Fruit fly (Drosophila melanogaster): Measurements from ENCODE around the gene mrt.

Gene mrt

DNA sequence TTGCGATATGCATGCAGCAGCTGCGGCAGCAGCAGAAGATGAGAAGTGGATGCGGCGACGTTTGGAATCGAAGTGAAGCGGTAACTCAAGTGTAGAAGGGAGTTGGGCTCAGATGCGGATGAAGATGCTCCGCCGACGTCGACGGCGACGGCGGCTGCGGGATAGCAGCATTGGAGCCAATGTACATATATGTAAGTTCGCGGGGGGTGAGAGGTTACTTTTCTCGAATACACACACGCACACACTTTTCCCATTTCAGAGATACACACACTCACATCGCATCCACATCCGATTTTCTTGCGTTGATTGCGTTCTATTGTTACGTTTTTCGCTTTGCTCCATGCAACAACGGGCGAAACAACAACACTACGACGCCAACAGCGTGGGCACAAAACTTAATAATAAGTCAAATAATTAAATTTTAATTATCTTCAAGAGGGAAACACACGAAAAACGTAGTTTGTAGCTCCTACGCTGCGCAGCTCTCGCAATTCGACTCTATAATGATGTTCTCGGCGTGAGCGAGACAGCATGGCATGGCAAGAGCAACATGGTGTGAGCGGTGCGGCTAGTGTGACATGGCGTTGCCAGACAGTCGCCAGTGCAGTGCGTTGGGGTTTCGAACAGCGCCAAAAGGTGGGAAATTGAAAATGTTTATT, 37.6 kb downstream of the mrt start, which contains the start of gene CG18766:
Gene CG18766 (minus strand): TSS at position 508 of the 659 bp plus-strand sequence.
- TF ChIP-seq Hr83 (GFP tag; optimal IDR thresholded peaks at IDR 0.05; ENCODE audit: poor library complexity, severe bottlenecking), result peak; percentile 79
- peak; percentile 3 for TF ChIP-seq OdsH (GFP tag; optimal IDR thresholded peaks at IDR 0.05)
- no peak for TF ChIP-seq dsf (GFP tag; optimal IDR thresholded peaks at IDR 0.05; ENCODE audit: borderline replicate concordance)
- TF ChIP-seq HLH106 (tag; optimal IDR thresholded peaks at IDR 0.05), result peak; percentile 20
- peak in 1 of 2 experiments; percentile 49 for TF ChIP-seq foxo (GFP tag; optimal IDR thresholded peaks at IDR 0.05)
- peak; percentile 50 for TF ChIP-seq Rel (GFP tag; optimal IDR thresholded peaks at IDR 0.05)
- peak; percentile 67 for TF ChIP-seq Rel (tag; optimal IDR thresholded peaks at IDR 0.05)
- peak; percentile 32 for TF ChIP-seq N (GFP tag; optimal IDR thresholded peaks at IDR 0.05)
- TF ChIP-seq fru (GFP tag; optimal IDR thresholded peaks at IDR 0.05), result peak; percentile 6
- no peak for TF ChIP-seq lola (GFP tag; optimal IDR thresholded peaks at IDR 0.05)
- TF ChIP-seq Hr78 (GFP tag; optimal IDR thresholded peaks at IDR 0.05), result no peak
- peak; percentile 32 for TF ChIP-seq ey (GFP tag; optimal IDR thresholded peaks at IDR 0.05)
- peak; percentile 31 for TF ChIP-seq h (GFP tag; optimal IDR thresholded peaks at IDR 0.05)
- TF ChIP-seq rgr (GFP tag; optimal IDR thresholded peaks at IDR 0.05), result peak; percentile 31
- TF ChIP-seq Dif (GFP tag; optimal IDR thresholded peaks at IDR 0.05; ENCODE audit: partially characterized antibody), result peak; percentile 66
- TF ChIP-seq br (GFP tag; optimal IDR thresholded peaks at IDR 0.05), result peak; percentile 13
- TF ChIP-seq Vsx2 (GFP tag; optimal IDR thresholded peaks at IDR 0.05; ENCODE audit: partially characterized antibody), result peak; percentile 21
- no peak for TF ChIP-seq dl (GFP tag; optimal IDR thresholded peaks at IDR 0.05; ENCODE audit: insufficient read depth in 1 of 2, partially characterized antibody in 2 of 2)
- peak; percentile 33 for TF ChIP-seq psq (GFP tag; optimal IDR thresholded peaks at IDR 0.05)

- TF ChIP-seq Dfd (GFP tag; optimal IDR thresholded peaks at IDR 0.05) (no peak), CrebA (GFP tag; optimal IDR thresholded peaks at IDR 0.05; ENCODE audit: borderline replicate concordance) (no peak), CG9705 (GFP tag; optimal IDR thresholded peaks at IDR 0.05) (no peak), Abd-B (GFP tag; optimal IDR thresholded peaks at IDR 0.05) (no peak), CG32264 (GFP tag; optimal IDR thresholded peaks at IDR 0.05) (no peak), GATAd (GFP tag; optimal IDR thresholded peaks at IDR 0.05) (no peak), fru (GFP tag; optimal IDR thresholded peaks at IDR 0.05) (no peak), ey (GFP tag; optimal IDR thresholded peaks at IDR 0.05) (no peak), Myc (optimal IDR thresholded peaks at IDR 0.05) (no peak), rgr (GFP tag; optimal IDR thresholded peaks at IDR 0.05) (no peak)
Measured at dm6 chr3R:27244412-27244741, 38.1 kb downstream of the mrt start.

dm6 chr3R:27240967-27241366, 41.5 kb downstream of the mrt start, which contains the start of gene CG17991:
Gene CG17991, plus strand, starts transcription at chr3R:27241267.
- no peak for TF ChIP-seq N (GFP tag; optimal IDR thresholded peaks at IDR 0.05)

DNA sequence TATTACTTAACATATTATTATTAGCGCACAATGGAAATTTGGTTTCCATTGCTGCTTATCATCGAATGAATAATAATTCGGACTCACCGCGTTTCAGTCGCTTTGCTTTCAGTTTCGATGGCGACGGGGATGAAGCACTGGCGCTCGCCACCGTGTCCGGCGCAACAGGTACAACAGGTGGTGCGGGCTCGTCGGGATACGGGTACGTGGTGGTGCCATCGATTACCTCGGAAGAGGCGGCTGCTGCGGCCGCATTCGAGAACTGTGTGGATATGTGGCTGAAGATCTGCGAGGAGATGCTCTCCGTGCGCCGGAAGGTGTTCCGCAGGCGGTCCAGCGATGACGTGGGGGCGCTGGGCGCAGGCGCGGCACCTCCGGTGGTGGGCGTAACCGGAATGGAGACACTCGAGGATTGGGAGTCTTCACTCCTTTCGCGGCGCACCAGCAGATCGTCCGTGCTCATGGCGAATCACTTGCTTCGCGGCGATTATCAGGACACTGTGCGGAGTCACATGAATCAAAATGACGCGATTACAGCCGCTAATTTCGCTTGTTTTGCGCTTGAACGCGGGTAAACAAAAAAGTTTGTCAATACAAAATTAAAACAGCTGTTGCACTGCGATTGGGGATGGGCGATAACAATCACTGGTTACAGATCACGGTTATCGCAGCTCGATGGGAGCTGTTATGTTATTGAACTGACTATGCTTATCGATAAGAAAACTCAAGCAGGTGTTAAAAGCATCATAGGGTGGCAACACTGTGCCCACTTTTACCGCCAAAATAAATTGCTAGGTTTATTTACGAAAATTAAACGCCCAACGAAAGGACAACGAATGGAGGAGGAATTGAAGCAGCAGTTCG, 43.8 kb downstream of the mrt start, which contains the start of the genes CG31064 and PolA2:
Gene CG31064 (minus strand): TSS at position 648 of the 864 bp plus-strand sequence.
Gene PolA2 (plus strand): TSS at position 726 of the 864 bp plus-strand sequence.
- TF ChIP-seq Jra (GFP tag; optimal IDR thresholded peaks at IDR 0.05) (no peak), Hr83 (GFP tag; optimal IDR thresholded peaks at IDR 0.05; ENCODE audit: poor library complexity, severe bottlenecking) (peak; percentile 4), rgr (GFP tag; optimal IDR thresholded peaks at IDR 0.05) (no peak)

dm6 chr3R:27237980-27238379, 44.5 kb downstream of the mrt start:
- TF ChIP-seq CG9705 (GFP tag; optimal IDR thresholded peaks at IDR 0.05), result no peak

- TF ChIP-seq psq (GFP tag; optimal IDR thresholded peaks at IDR 0.05) (no peak), pan (optimal IDR thresholded peaks at IDR 0.05) (no peak), Myc (optimal IDR thresholded peaks at IDR 0.05) (no peak), dsf (GFP tag; optimal IDR thresholded peaks at IDR 0.05; ENCODE audit: borderline replicate concordance) (no peak), HLH106 (tag; optimal IDR thresholded peaks at IDR 0.05) (no peak), lola (GFP tag; optimal IDR thresholded peaks at IDR 0.05) (no peak), fru (GFP tag; optimal IDR thresholded peaks at IDR 0.05) (no peak), CG32264 (GFP tag; optimal IDR thresholded peaks at IDR 0.05) (no peak), tai (GFP tag; optimal IDR thresholded peaks at IDR 0.05) (no peak), dmrt93B (GFP tag; optimal IDR thresholded peaks at IDR 0.05) (no peak), ey (GFP tag; optimal IDR thresholded peaks at IDR 0.05) (no peak), Jra (GFP tag; optimal IDR thresholded peaks at IDR 0.05) (no peak), CG9705 (GFP tag; optimal IDR thresholded peaks at IDR 0.05) (no peak), OdsH (GFP tag; optimal IDR thresholded peaks at IDR 0.05) (no peak), CrebA (GFP tag; optimal IDR thresholded peaks at IDR 0.05; ENCODE audit: borderline replicate concordance) (no peak)
Measured at dm6 chr3R:27233398-27233797, 49.1 kb downstream of the mrt start, which contains the start of gene CG31068. Gene CG31068, plus strand, starts transcription at chr3R:27233698.

Measured in whole organism, wandering third instar larva.